Fruit fly (Drosophila melanogaster): ENCODE data around the gene CG17075.

- TF ChIP-seq cyc (GFP tag; optimal IDR thresholded peaks at IDR 0.05) (no peak), CG1621 (tag; optimal IDR thresholded peaks at IDR 0.05) (no peak), Ets21C (GFP tag; optimal IDR thresholded peaks at IDR 0.05) (no peak), Sox102F (GFP tag; optimal IDR thresholded peaks at IDR 0.05) (no peak), salr (GFP tag; optimal IDR thresholded peaks at IDR 0.05) (no peak)
Measured at dm6 chr2L:309812-310431, 42.6 kb upstream of the CG17075 start.
